Fruit fly (Drosophila melanogaster) whole organism, wandering third instar larva: ENCODE measurements around the gene CG3999.

Experiments
- CG32264 ChIP-seq: fragments of 200-800 bp; sonication (Bioruptor generic); optimal IDR thresholded peaks from 2 replicates; lab custom pipeline; 2016; ENCODE audit warnings: missing biosample characterization, missing genetic modification characterization
- Dif ChIP-seq: fragments of 200-275, 200-300 bp; sonication (Bioruptor generic); optimal IDR thresholded peaks from 2 replicates; lab custom pipeline; 2018; ENCODE audit warnings: missing biosample characterization, missing genetic modification characterization; ENCODE audit not compliant: partially characterized antibody
- HLH106 ChIP-seq: fragments of 200-800 bp; optimal IDR thresholded peaks from 3 replicates; lab custom pipeline; 2019; ENCODE audit warnings: missing biosample characterization, mild to moderate bottlenecking, missing genetic modification characterization, moderate library complexity
- Myc ChIP-seq: fragments of >200 bp; optimal IDR thresholded peaks from 2 replicates; lab custom pipeline; 2017
- N ChIP-seq: fragments of >200 bp; optimal IDR thresholded peaks from 2 replicates; lab custom pipeline; 2018; ENCODE audit warnings: missing biosample characterization, missing external identifiers, missing genetic modification characterization
- OdsH ChIP-seq: fragments of 200-800 bp; sonication (Bioruptor generic); optimal IDR thresholded peaks from 2 replicates; lab custom pipeline; 2016; ENCODE audit warnings: missing biosample characterization, mild to moderate bottlenecking, missing genetic modification characterization
- Rel ChIP-seq, 2 experiments: fragments of 200-800 bp; sonication (Bioruptor generic) in 1 of 2; optimal IDR thresholded peaks; 2 replicates in 1 of 2; 3 replicates in 1 of 2; lab custom pipeline; 2016 to 2019; ENCODE audit warnings: mild to moderate bottlenecking in 2 of 2, missing biosample characterization in 2 of 2, missing genetic modification characterization in 2 of 2, moderate library complexity in 1 of 2
- Sp1 ChIP-seq: fragments of 200-800 bp; sonication (Bioruptor generic); optimal IDR thresholded peaks from 3 replicates; lab custom pipeline; 2019; ENCODE audit warnings: missing biosample characterization, mild to moderate bottlenecking, missing genetic modification characterization, moderate library complexity
- dsf ChIP-seq: sonication (Bioruptor generic); optimal IDR thresholded peaks from 2 replicates; lab custom pipeline; 2016; ENCODE audit warnings: missing biosample characterization, missing genetic modification characterization, borderline replicate concordance
- ey ChIP-seq: fragments of 200-800 bp; sonication (Bioruptor generic); optimal IDR thresholded peaks from 2 replicates; lab custom pipeline; 2016; ENCODE audit warnings: missing biosample characterization, missing genetic modification characterization
- foxo ChIP-seq, 2 experiments: fragments of 200-800 bp; sonication (Bioruptor generic); optimal IDR thresholded peaks; 2 replicates in 1 of 2; 3 replicates in 1 of 2; lab custom pipeline; 2016 to 2017; ENCODE audit warnings: missing biosample characterization in 2 of 2, missing genetic modification characterization in 2 of 2
- fru ChIP-seq: fragments of 200-800 bp; sonication (Bioruptor generic); optimal IDR thresholded peaks from 3 replicates; lab custom pipeline; 2016; ENCODE audit warnings: missing biosample characterization, mild to moderate bottlenecking, missing genetic modification characterization
- lola ChIP-seq: fragments of >200 bp; optimal IDR thresholded peaks from 2 replicates; lab custom pipeline; 2017; ENCODE audit warnings: missing biosample characterization, missing genetic modification characterization
- rgr ChIP-seq: fragments of 200-800 bp; sonication (Bioruptor generic); optimal IDR thresholded peaks from 3 replicates; lab custom pipeline; 2016; ENCODE audit warnings: missing biosample characterization, mild to moderate bottlenecking, missing genetic modification characterization

Gene CG3999

dm6 chr3R:10274829-10275228 lies 23.5 kb downstream of the CG3999 start:
- TF ChIP-seq lola (GFP tag; lab: Kevin White, UChicago) (no peak), dsf (GFP tag; lab: Kevin White, UChicago) (no peak), CG32264 (GFP tag; lab: Kevin White, UChicago) (no peak), Rel (GFP tag; optimal IDR thresholded peaks at IDR 0.05; lab: Kevin White, UChicago) (no peak), Rel (tag; optimal IDR thresholded peaks at IDR 0.05; lab: Kevin White, UChicago) (no peak), Myc (no peak), HLH106 (no peak), rgr (no peak)

- no peak for TF ChIP-seq Sp1 (GFP tag; lab: Kevin White, UChicago)
- no peak for TF ChIP-seq fru (GFP tag; lab: Kevin White, UChicago)
- no peak for TF ChIP-seq HLH106
- TF ChIP-seq foxo (GFP tag; optimal IDR thresholded peaks at IDR 0.05; lab: Kevin White, UChicago) = peak in 1 of 2 experiments; percentile 0
- no peak for TF ChIP-seq OdsH (GFP tag; lab: Kevin White, UChicago)
Measured at dm6 chr3R:10276002-10276401, 24.7 kb downstream of the CG3999 start.

dm6 chr3R:10282077-10282476 lies 30.8 kb downstream of the CG3999 start:
- no peak for TF ChIP-seq Dif (GFP tag; lab: Kevin White, UChicago)
- TF ChIP-seq, all 38 proteins: peak for 0

DNA sequence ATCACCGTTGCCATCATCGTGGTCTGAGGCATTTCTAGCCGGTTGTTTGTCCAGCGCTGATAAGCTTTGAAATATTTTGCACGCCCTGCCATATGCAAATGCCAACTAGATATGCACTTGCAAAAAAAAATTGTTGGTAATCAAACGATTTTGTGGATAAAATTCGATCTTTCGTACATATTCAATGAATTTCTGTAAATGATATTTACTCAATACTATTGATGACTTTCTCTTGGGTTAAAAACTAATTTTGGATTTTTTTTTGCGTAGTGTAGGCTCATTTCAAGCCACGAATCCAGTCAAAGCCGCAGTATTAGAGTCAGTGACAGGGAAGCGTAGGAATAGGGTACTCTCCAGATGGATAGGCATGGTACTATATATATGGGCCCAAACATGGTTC lies 31.8 kb downstream of the CG3999 start:
- TF ChIP-seq lola (GFP tag; lab: Kevin White, UChicago) = no peak
- TF ChIP-seq rgr = no peak
- no peak for TF ChIP-seq N (GFP tag; lab: Kevin White, UChicago)
- TF ChIP-seq, all 38 proteins: peak for 0

- no peak for TF ChIP-seq ey
Measured at dm6 chr3R:10284169-10284568, 32.9 kb downstream of the CG3999 start.
